Fruit fly (Drosophila melanogaster) whole organism, embryonic: ENCODE data around the gene edin.

Experiments
- Antp ChIP-seq: fragments of 200-800 bp; sonication (Bioruptor generic); optimal IDR thresholded peaks from 3 replicates; lab custom pipeline; 2016; ENCODE audit warnings: missing biosample characterization, missing genetic modification characterization
- CG10147 ChIP-seq: fragments of 200-800 bp; sonication (Bioruptor generic); optimal IDR thresholded peaks from 2 replicates; lab custom pipeline; 2019; ENCODE audit warnings: missing biosample characterization, mild to moderate bottlenecking, missing genetic modification characterization, moderate library complexity
- CG10979 ChIP-seq: fragments of 200-800 bp; sonication (Bioruptor generic); optimal IDR thresholded peaks from 2 replicates; lab custom pipeline; 2018; ENCODE audit warnings: missing biosample characterization, mild to moderate bottlenecking, missing genetic modification characterization, moderate library complexity
- CG11093 ChIP-seq: fragments of 200-800 bp; sonication (Bioruptor generic); IDR thresholded peaks from 3 replicates; pipeline ENCODE4 v1.3.6; 2022; ENCODE audit warnings: missing biosample characterization, missing genetic modification characterization
- CG11247 ChIP-seq: fragments of 200-800 bp; sonication (Bioruptor generic); IDR thresholded peaks from 2 replicates; pipeline ENCODE4 v1.3.6; 2022; ENCODE audit warnings: missing biosample characterization, missing genetic modification characterization
- CG12299 ChIP-seq: fragments of 200-800 bp; sonication (Bioruptor generic); optimal IDR thresholded peaks from 2 replicates; lab custom pipeline; 2018; ENCODE audit warnings: missing biosample characterization, mild to moderate bottlenecking, missing genetic modification characterization
- CG13123 ChIP-seq: fragments of 200-800 bp; sonication (Bioruptor generic); optimal IDR thresholded peaks from 2 replicates; lab custom pipeline; 2016; ENCODE audit warnings: missing biosample characterization, missing genetic modification characterization
- CG14441 ChIP-seq: fragments of 200-800 bp; sonication (Bioruptor generic); IDR thresholded peaks from 2 replicates; pipeline ENCODE4 v1.3.6; 2022; ENCODE audit warnings: missing biosample characterization, missing genetic modification characterization
- CG16815 ChIP-seq: fragments of 200-800 bp; sonication (Bioruptor generic); optimal IDR thresholded peaks from 3 replicates; lab custom pipeline; 2017; ENCODE audit warnings: missing biosample characterization, mild to moderate bottlenecking, missing genetic modification characterization
- CG17612 ChIP-seq: fragments of 200-800 bp; sonication (Bioruptor generic); IDR thresholded peaks from 2 replicates; pipeline ENCODE4 v1.3.6; 2022; ENCODE audit warnings: missing biosample characterization, missing genetic modification characterization
- CG4282 ChIP-seq: fragments of 200-800 bp; sonication (Bioruptor generic); optimal IDR thresholded peaks from 2 replicates; lab custom pipeline; 2016; ENCODE audit warnings: missing biosample characterization, missing genetic modification characterization
- CG43689 ChIP-seq: fragments of 200-800 bp; sonication (Bioruptor generic); IDR thresholded peaks from 2 replicates; pipeline ENCODE4 v1.3.6; 2022; ENCODE audit warnings: missing biosample characterization, missing genetic modification characterization
- CG6272 ChIP-seq: fragments of 200-800 bp; sonication (Bioruptor generic); IDR thresholded peaks from 2 replicates; pipeline ENCODE4 v1.3.6; 2022; ENCODE audit warnings: missing biosample characterization, missing genetic modification characterization
- CG6813 ChIP-seq: fragments of 200-800 bp; sonication (Bioruptor generic); optimal IDR thresholded peaks from 2 replicates; lab custom pipeline; 2017; ENCODE audit warnings: missing biosample characterization, missing genetic modification characterization, mild to moderate bottlenecking, moderate library complexity, missing genetic modification reagents
- CG6854 ChIP-seq: fragments of 200-800 bp; sonication (Bioruptor generic); optimal IDR thresholded peaks from 3 replicates; lab custom pipeline; 2017; ENCODE audit warnings: missing biosample characterization, mild to moderate bottlenecking, missing genetic modification characterization
- CG7786 ChIP-seq: fragments of 200-800 bp; sonication (Bioruptor generic); optimal IDR thresholded peaks from 2 replicates; lab custom pipeline; 2016; ENCODE audit warnings: missing biosample characterization, missing genetic modification characterization
- CG7987 ChIP-seq: fragments of 200-800 bp; sonication (Bioruptor generic); optimal IDR thresholded peaks from 2 replicates; lab custom pipeline; 2018; ENCODE audit warnings: missing biosample characterization, mild to moderate bottlenecking, missing genetic modification characterization, moderate library complexity
- CG8388 ChIP-seq: fragments of 200-800 bp; sonication (Bioruptor generic); optimal IDR thresholded peaks from 2 replicates; lab custom pipeline; 2019; ENCODE audit warnings: missing biosample characterization, mild to moderate bottlenecking, missing genetic modification characterization, moderate library complexity
- CG8765 ChIP-seq: fragments of 200-800 bp; sonication (Bioruptor generic); IDR thresholded peaks from 2 replicates; pipeline ENCODE4 v1.3.6; 2022; ENCODE audit warnings: missing biosample characterization, missing genetic modification characterization
- CG8944 ChIP-seq: fragments of 200-800 bp; sonication (Bioruptor generic); optimal IDR thresholded peaks from 3 replicates; lab custom pipeline; 2016; ENCODE audit warnings: missing biosample characterization, missing genetic modification characterization
- CG9215 ChIP-seq: fragments of 200-800 bp; sonication (Bioruptor generic); IDR thresholded peaks from 2 replicates; pipeline ENCODE4 v1.3.6; 2022; ENCODE audit warnings: missing biosample characterization, missing genetic modification characterization
- CHES-1-like ChIP-seq: fragments of 200-800 bp; sonication (Bioruptor generic); optimal IDR thresholded peaks from 2 replicates; lab custom pipeline; 2016; ENCODE audit warnings: missing biosample characterization, missing genetic modification characterization
- CoRest ChIP-seq: fragments of 200-800 bp; sonication (Bioruptor generic); optimal IDR thresholded peaks from 3 replicates; lab custom pipeline; 2018; ENCODE audit warnings: missing biosample characterization, mild to moderate bottlenecking, missing genetic modification characterization, moderate library complexity
- Dp ChIP-seq: fragments of 200-800 bp; sonication (Bioruptor generic); optimal IDR thresholded peaks from 2 replicates; lab custom pipeline; 2018; ENCODE audit warnings: missing biosample characterization, mild to moderate bottlenecking, missing genetic modification characterization, moderate library complexity
- Hr3 ChIP-seq: fragments of 200-800 bp; sonication (Bioruptor generic); optimal IDR thresholded peaks from 3 replicates; lab custom pipeline; 2016; ENCODE audit warnings: missing biosample characterization, missing genetic modification characterization
- Hr39 ChIP-seq: fragments of >200 bp; optimal IDR thresholded peaks from 2 replicates; lab custom pipeline; 2017
- Hsf ChIP-seq: fragments of 200-800 bp; sonication (Bioruptor generic); optimal IDR thresholded peaks from 3 replicates; lab custom pipeline; 2016; ENCODE audit warnings: missing biosample characterization, missing genetic modification characterization
- Jarid2 ChIP-seq: fragments of 200-800 bp; sonication (Bioruptor generic); optimal IDR thresholded peaks from 3 replicates; lab custom pipeline; 2017; ENCODE audit warnings: mild to moderate bottlenecking, missing biosample characterization, missing genetic modification reagents, missing genetic modification characterization
- Kr ChIP-seq: fragments of 200-800 bp; sonication (Bioruptor generic); optimal IDR thresholded peaks from 2 replicates; lab custom pipeline; 2017; ENCODE audit warnings: missing biosample characterization, mild to moderate bottlenecking, missing genetic modification characterization
- Mad ChIP-seq: fragments of 200-800 bp; sonication (Bioruptor generic); optimal IDR thresholded peaks from 2 replicates; lab custom pipeline; 2016; ENCODE audit warnings: missing biosample characterization, missing genetic modification characterization
- Mes4 ChIP-seq: fragments of 200-800 bp; sonication (Bioruptor generic); optimal IDR thresholded peaks from 2 replicates; lab custom pipeline; 2016; ENCODE audit warnings: missing biosample characterization, missing genetic modification characterization
- NK7.1 ChIP-seq: fragments of 200-800 bp; sonication (Bioruptor generic); optimal IDR thresholded peaks from 3 replicates; lab custom pipeline; 2016; ENCODE audit warnings: missing biosample characterization, missing genetic modification characterization
- abd-A ChIP-seq: fragments of 200-800 bp; sonication (Bioruptor generic); optimal IDR thresholded peaks from 3 replicates; lab custom pipeline; 2019; ENCODE audit warnings: missing biosample characterization, mild to moderate bottlenecking, missing genetic modification characterization, moderate library complexity
- ap ChIP-seq: fragments of 200-800 bp; sonication (Bioruptor generic); IDR thresholded peaks from 2 replicates; pipeline ENCODE4 v1.3.6; 2022; ENCODE audit warnings: missing biosample characterization, missing genetic modification characterization
- ato ChIP-seq: fragments of 200-800 bp; sonication (Bioruptor generic); IDR thresholded peaks from 2 replicates; pipeline ENCODE4 v1.3.6; 2022; ENCODE audit warnings: missing biosample characterization, missing genetic modification characterization; ENCODE audit not compliant: partially characterized antibody
- az2 ChIP-seq: fragments of 200-800 bp; sonication (Bioruptor generic); optimal IDR thresholded peaks from 3 replicates; lab custom pipeline; 2016; ENCODE audit warnings: missing biosample characterization, missing genetic modification characterization
- bbx ChIP-seq: fragments of 200-800 bp; sonication (Bioruptor generic); IDR thresholded peaks from 2 replicates; pipeline ENCODE4 v1.3.6; 2022; ENCODE audit warnings: missing biosample characterization, missing genetic modification characterization; ENCODE audit not compliant: partially characterized antibody
- btn ChIP-seq: fragments of 200-800 bp; sonication (Bioruptor generic); optimal IDR thresholded peaks from 2 replicates; lab custom pipeline; 2016; ENCODE audit warnings: missing biosample characterization, missing genetic modification characterization
- croc ChIP-seq: fragments of 200-800 bp; sonication (Bioruptor generic); conservative IDR thresholded peaks from 3 replicates; pipeline ENCODE4 v1.3.6; 2022; ENCODE audit warnings: missing biosample characterization, missing genetic modification characterization
- cwo ChIP-seq: fragments of 200-800 bp; sonication (Bioruptor generic); optimal IDR thresholded peaks from 3 replicates; lab custom pipeline; 2017; ENCODE audit warnings: missing biosample characterization, missing genetic modification characterization, mild to moderate bottlenecking, moderate library complexity, missing genetic modification reagents
- da ChIP-seq: fragments of 200-800 bp; sonication (Bioruptor generic); optimal IDR thresholded peaks from 2 replicates; lab custom pipeline; 2016; ENCODE audit warnings: missing biosample characterization, missing genetic modification characterization
- gce ChIP-seq: fragments of 200-800 bp; sonication (Bioruptor generic); IDR thresholded peaks from 3 replicates; pipeline ENCODE4 v1.3.6; 2022; ENCODE audit warnings: missing biosample characterization, missing genetic modification characterization
- hb ChIP-seq: fragments of 200-800 bp; sonication (Bioruptor generic); IDR thresholded peaks from 3 replicates; pipeline ENCODE4 v1.3.6; 2022; ENCODE audit warnings: missing biosample characterization, missing genetic modification characterization; ENCODE audit not compliant: partially characterized antibody
- jigr1 ChIP-seq: fragments of 200-800 bp; sonication (Bioruptor generic); IDR thresholded peaks from 3 replicates; pipeline ENCODE4 v1.3.6; 2022; ENCODE audit warnings: missing biosample characterization, missing genetic modification characterization
- kay ChIP-seq: fragments of 200-800 bp; sonication (Bioruptor generic); optimal IDR thresholded peaks from 2 replicates; lab custom pipeline; 2016; ENCODE audit warnings: missing biosample characterization, missing genetic modification characterization
- lola ChIP-seq, 3 experiments: fragments of >200 bp in 2 of 3; fragments of 200-800 bp in 1 of 3; sonication (Bioruptor generic) in 1 of 3; optimal IDR thresholded peaks; 2 replicates each; lab custom pipeline; 2017 to 2019; ENCODE audit warnings: missing biosample characterization in 3 of 3, missing genetic modification characterization in 3 of 3, mild to moderate bottlenecking in 1 of 3, moderate library complexity in 1 of 3
- mam ChIP-seq: fragments of 200-800 bp; sonication (Bioruptor generic); optimal IDR thresholded peaks from 3 replicates; lab custom pipeline; 2016; ENCODE audit warnings: missing biosample characterization, missing genetic modification characterization
- otp ChIP-seq: fragments of 200-800 bp; sonication (Bioruptor generic); IDR thresholded peaks from 3 replicates; pipeline ENCODE4, ENCODE4 v1.3.6; 2022; ENCODE audit warnings: missing biosample characterization, missing genetic modification characterization
- tio ChIP-seq: fragments of 200-800 bp; sonication (Bioruptor generic); optimal IDR thresholded peaks from 2 replicates; lab custom pipeline; 2017; ENCODE audit warnings: missing biosample characterization, missing genetic modification characterization, inconsistent platforms
- vnd ChIP-seq: fragments of 200-800 bp; sonication (Bioruptor generic); IDR thresholded peaks from 3 replicates; pipeline ENCODE4 v1.3.6; 2022; ENCODE audit warnings: missing biosample characterization, missing genetic modification characterization; ENCODE audit not compliant: partially characterized antibody
- z ChIP-seq: fragments of 200-800 bp; sonication (Bioruptor generic); IDR thresholded peaks from 3 replicates; pipeline ENCODE4 v1.3.6; 2022; ENCODE audit warnings: missing biosample characterization, missing genetic modification characterization
- zf30C ChIP-seq: fragments of 200-800 bp; sonication (Bioruptor generic); optimal IDR thresholded peaks from 3 replicates; lab custom pipeline; 2018; ENCODE audit warnings: missing biosample characterization, mild to moderate bottlenecking, missing genetic modification characterization

Gene edin

dm6 chr3L:17457695-17458242, 36.9 kb upstream of the edin start (continued):
- no peak for TF ChIP-seq bbx (GFP tag; lab: Robert Waterston, UW)
- TF ChIP-seq Hr3 (GFP tag; lab: Kevin White, UChicago): no peak
- TF ChIP-seq az2: no peak
- TF ChIP-seq cwo (GFP tag; lab: Kevin White, UChicago): no peak
- TF ChIP-seq CG14441 (GFP tag; lab: Robert Waterston, UW): no peak
- TF ChIP-seq CG6854 (GFP tag; lab: Kevin White, UChicago): no peak
- no peak for TF ChIP-seq Mad (GFP tag; lab: Kevin White, UChicago)
- no peak for TF ChIP-seq hb (GFP tag; lab: Robert Waterston, UW)
- peak; percentile 42 for TF ChIP-seq zf30C (GFP tag; lab: Kevin White, UChicago)
- no peak for TF ChIP-seq CG8765 (GFP tag; lab: Robert Waterston, UW)
- TF ChIP-seq Hr39: no peak
- TF ChIP-seq ato (GFP tag; lab: Robert Waterston, UW): no peak
- TF ChIP-seq Mes4 (GFP tag; lab: Kevin White, UChicago): no peak
- TF ChIP-seq gce: no peak
- peak; percentile 23 for TF ChIP-seq CoRest
- no peak for TF ChIP-seq CG7987 (GFP tag; lab: Kevin White, UChicago)
- no peak for TF ChIP-seq CG13123
- TF ChIP-seq vnd (GFP tag; lab: Robert Waterston, UW): no peak
- TF ChIP-seq tio: no peak
- no peak for TF ChIP-seq abd-A (tag; lab: Kevin White, UChicago)
- TF ChIP-seq CG10979 (tag; lab: Kevin White, UChicago): peak; percentile 46
- TF ChIP-seq NK7.1 (GFP tag; lab: Kevin White, UChicago): no peak
- no peak for TF ChIP-seq CG7786
- no peak for TF ChIP-seq CG10147 (GFP tag; lab: Kevin White, UChicago)
- TF ChIP-seq CG9215 (GFP tag; lab: Robert Waterston, UW): no peak
- TF ChIP-seq CG11247: no peak
- no peak for TF ChIP-seq z (GFP tag; lab: Robert Waterston, UW)
- no peak for TF ChIP-seq mam (GFP tag; lab: Kevin White, UChicago)
- TF ChIP-seq jigr1 (GFP tag; lab: Robert Waterston, UW): no peak
- no peak for TF ChIP-seq btn
- no peak for TF ChIP-seq CG4282 (GFP tag; lab: Kevin White, UChicago)
- TF ChIP-seq Kr (GFP tag; lab: Kevin White, UChicago): no peak
- no peak for TF ChIP-seq CG16815 (GFP tag; lab: Kevin White, UChicago)
- TF ChIP-seq CG6272 (GFP tag; lab: Robert Waterston, UW): no peak
- no peak for TF ChIP-seq CG17612
- TF ChIP-seq CG11093: no peak
- TF ChIP-seq croc: no peak
- TF ChIP-seq da: no peak
- no peak for TF ChIP-seq ap (GFP tag; lab: Robert Waterston, UW)
- no peak for TF ChIP-seq CHES-1-like (GFP tag; lab: Kevin White, UChicago)
- TF ChIP-seq CG8944 (GFP tag; lab: Kevin White, UChicago): no peak
- no peak for TF ChIP-seq CG6813 (GFP tag; lab: Kevin White, UChicago)
- peak; percentile 43 for TF ChIP-seq CG8388 (GFP tag; lab: Kevin White, UChicago)
- no peak for TF ChIP-seq otp
- no peak for TF ChIP-seq Dp (GFP tag; lab: Kevin White, UChicago)
- TF ChIP-seq Hsf: no peak
- TF ChIP-seq CG12299 (tag; lab: Kevin White, UChicago): no peak
- no peak for TF ChIP-seq CG43689 (GFP tag; lab: Robert Waterston, UW)
- no peak for TF ChIP-seq Antp (GFP tag; lab: Kevin White, UChicago)
- no peak for TF ChIP-seq Jarid2
- TF ChIP-seq kay: no peak
- TF ChIP-seq lola (GFP tag; optimal IDR thresholded peaks at IDR 0.05; lab: Kevin White, UChicago): peak in 1 of 3 experiments; percentile 18
